Worm (Caenorhabditis elegans) whole organism, late embryonic: ENCODE measurements around the gene F53H4.4.

Experiments
- ceh-6 ChIP-seq: fragments of 200-800 bp; sonication (Bioruptor generic); optimal IDR thresholded peaks from 2 replicates; lab custom pipeline; 2018; ENCODE audit warnings: mild to moderate bottlenecking, missing genetic modification characterization, missing compliant biosample characterization
- tbx-2 ChIP-seq: sonication (generic microtip); optimal IDR thresholded peaks from 2 replicates; lab custom pipeline; 2016; ENCODE audit warnings: missing genetic modification characterization, missing compliant biosample characterization

DNA sequence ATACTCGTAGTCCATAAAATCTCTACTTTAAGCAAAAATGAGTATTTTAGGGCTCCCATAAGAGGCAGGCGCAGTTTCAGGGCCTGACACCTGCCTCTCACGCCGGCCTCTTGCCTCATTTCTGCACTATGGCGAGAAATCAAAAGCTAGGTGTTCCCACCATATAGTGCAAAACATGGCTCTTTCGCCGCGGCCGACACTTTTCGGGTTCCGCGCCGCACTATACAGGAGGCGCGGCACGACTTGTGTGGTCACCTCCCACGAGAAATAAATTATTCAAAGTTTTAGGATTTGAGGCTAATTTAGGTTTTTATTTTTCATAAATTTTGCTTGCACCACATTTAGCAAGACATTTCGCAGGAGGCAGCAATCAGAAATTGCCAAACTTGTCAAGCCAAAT, 26.3 kb downstream of the F53H4.4 start:
- TF ChIP-seq tbx-2 (tag; lab: Kevin White, UChicago) (no peak), ceh-6 (GFP tag; lab: Kevin White, UChicago) (no peak)
